Worm (Caenorhabditis elegans): Measurements from ENCODE around the gene F55D1.1.

Gene F55D1.1

ce11 chrX:5450773-5451447, 38.7 kb upstream of the F55D1.1 start, which contains the start of gene C25F6.6:
TSS of gene C25F6.6 (minus strand) at chrX:5450823.
- TF ChIP-seq lin-35 (GFP tag; optimal IDR thresholded peaks at IDR 0.05) (peak in 1 of 2 experiments; percentile 10), nhr-20 (tag; optimal IDR thresholded peaks at IDR 0.05) (no peak), C16A3.4 (tag; optimal IDR thresholded peaks at IDR 0.05) (peak; percentile 40), blmp-1 (tag; optimal IDR thresholded peaks at IDR 0.05) (peak; percentile 4), sox-4 (tag; optimal IDR thresholded peaks at IDR 0.05) (no peak), nhr-28 (tag; optimal IDR thresholded peaks at IDR 0.05) (no peak), unc-98 (GFP tag; IDR thresholded peaks at IDR 0.05) (no peak), lir-3 (tag; optimal IDR thresholded peaks at IDR 0.05; ENCODE audit: poor library complexity) (no peak), efl-1 (optimal IDR thresholded peaks at IDR 0.05) (no peak), efl-1 (GFP tag; optimal IDR thresholded peaks at IDR 0.05 in 1 of 2) (no peak), ceh-82 (tag; optimal IDR thresholded peaks at IDR 0.05) (no peak), C34B4.2 (tag; optimal IDR thresholded peaks at IDR 0.05) (no peak), mdl-1 (tag; optimal IDR thresholded peaks at IDR 0.05) (peak in 1 of 2 experiments; percentile 17), xbp-1 (tag; optimal IDR thresholded peaks at IDR 0.05) (no peak), dpl-1 (GFP tag; optimal IDR thresholded peaks at IDR 0.05) (no peak), skn-1 (tag; optimal IDR thresholded peaks at IDR 0.05) (no peak), lin-39 (tag; optimal IDR thresholded peaks at IDR 0.05) (no peak), nhr-90 (tag; optimal IDR thresholded peaks at IDR 0.05; ENCODE audit: poor library complexity) (peak; percentile 43), nhr-12 (tag; optimal IDR thresholded peaks at IDR 0.05) (no peak), nhr-77 (tag; optimal IDR thresholded peaks at IDR 0.05) (peak; percentile 14), elt-2 (tag; optimal IDR thresholded peaks at IDR 0.05) (no peak), nhr-85 (tag) (peak; percentile 34), hpl-2 (GFP tag; optimal IDR thresholded peaks at IDR 0.05) (no peak)

DNA sequence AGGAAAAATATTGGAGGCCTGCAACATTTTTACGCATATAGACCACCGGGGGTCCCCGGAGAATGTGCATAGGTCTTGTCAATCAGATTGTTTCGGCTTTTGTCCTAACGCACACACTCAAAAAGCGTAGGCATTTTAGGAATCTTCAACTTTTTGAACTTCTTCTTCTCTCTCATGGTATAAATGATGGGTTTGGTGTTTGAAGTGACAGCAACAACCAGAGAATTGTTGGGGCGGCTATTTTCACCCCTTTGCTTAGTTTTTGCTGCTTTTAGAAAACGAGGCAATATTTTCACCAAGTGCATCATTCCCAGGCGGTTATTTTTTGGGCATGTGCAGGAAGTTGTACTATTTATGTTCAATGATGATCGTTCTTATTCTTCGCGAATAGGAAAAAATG, 37.9 kb upstream of the F55D1.1 start:
- TF ChIP-seq lin-14 (GFP tag; optimal IDR thresholded peaks at IDR 0.05) (peak; percentile 23), mef-2 (tag; optimal IDR thresholded peaks at IDR 0.05) (no peak)

- TF ChIP-seq egl-13 (tag; optimal IDR thresholded peaks at IDR 0.05) (no peak), isw-1 (GFP tag; IDR thresholded peaks at IDR 0.05) (no peak), jun-1 (tag; optimal IDR thresholded peaks at IDR 0.05) (no peak), sptf-1 (tag; optimal IDR thresholded peaks at IDR 0.05) (no peak), hlh-17 (GFP tag; optimal IDR thresholded peaks at IDR 0.05; ENCODE audit: borderline replicate concordance) (no peak), F16B12.6 (tag; optimal IDR thresholded peaks at IDR 0.05) (no peak), xbp-1 (tag; optimal IDR thresholded peaks at IDR 0.05) (no peak), pax-3 (tag; optimal IDR thresholded peaks at IDR 0.05) (no peak), nhr-237 (tag; optimal IDR thresholded peaks at IDR 0.05) (no peak), nhr-47 (tag; optimal IDR thresholded peaks at IDR 0.05) (no peak), hpl-2 (GFP tag; optimal IDR thresholded peaks at IDR 0.05) (no peak), ceh-88 (GFP tag; IDR thresholded peaks at IDR 0.05) (no peak), lsy-2 (tag; optimal IDR thresholded peaks at IDR 0.05) (no peak), ces-1 (GFP tag; optimal IDR thresholded peaks at IDR 0.05) (no peak), blmp-1 (tag; optimal IDR thresholded peaks at IDR 0.05) (no peak), dpl-1 (GFP tag; optimal IDR thresholded peaks at IDR 0.05) (no peak), fkh-8 (tag; optimal IDR thresholded peaks at IDR 0.05) (no peak), lin-35 (GFP tag; optimal IDR thresholded peaks at IDR 0.05) (no peak), alr-1 (tag; optimal IDR thresholded peaks at IDR 0.05; ENCODE audit: borderline replicate concordance) (no peak)
These were observed 34.5 kb upstream of the F55D1.1 start for ce11 chrX:5455107-5455506.
